Fruit fly (Drosophila melanogaster) whole organism, embryonic: ENCODE results near the gene CG8369.

ENCODE experiments used
- Atf3 ChIP-seq: fragments of 200-800 bp; sonication (Bioruptor generic); optimal IDR thresholded peaks from 3 replicates; lab custom pipeline; 2016; ENCODE audit warnings: missing biosample characterization, missing genetic modification characterization
- CG10431 ChIP-seq: fragments of 200-800 bp; sonication (Bioruptor generic); optimal IDR thresholded peaks from 3 replicates; lab custom pipeline; 2018; ENCODE audit warnings: missing biosample characterization, mild to moderate bottlenecking, missing genetic modification characterization
- CG10462 ChIP-seq: fragments of 200-800 bp; sonication (Bioruptor generic); optimal IDR thresholded peaks from 2 replicates; lab custom pipeline; 2016; ENCODE audit warnings: missing biosample characterization, missing genetic modification characterization
- CG12071 ChIP-seq: fragments of 200-800 bp; sonication (Bioruptor generic); optimal IDR thresholded peaks from 3 replicates; lab custom pipeline; 2018; ENCODE audit warnings: missing biosample characterization, mild to moderate bottlenecking, missing genetic modification characterization
- CG12155 ChIP-seq: fragments of 200-800 bp; sonication (Bioruptor generic); optimal IDR thresholded peaks from 3 replicates; lab custom pipeline; 2016; ENCODE audit warnings: missing biosample characterization, missing genetic modification characterization
- CG13287 ChIP-seq: fragments of 200-800 bp; sonication (Bioruptor generic); IDR thresholded peaks from 2 replicates; pipeline ENCODE4 v1.3.6; 2022; ENCODE audit warnings: missing biosample characterization, missing genetic modification characterization; ENCODE audit not compliant: partially characterized antibody
- CG14014 ChIP-seq: fragments of 200-800 bp; sonication (Bioruptor generic); IDR thresholded peaks from 2 replicates; pipeline ENCODE4 v1.3.6; 2022; ENCODE audit warnings: missing biosample characterization, missing genetic modification characterization
- CG15601 ChIP-seq: fragments of 200-800 bp; sonication (Bioruptor generic); optimal IDR thresholded peaks from 3 replicates; lab custom pipeline; 2019; ENCODE audit warnings: missing biosample characterization, mild to moderate bottlenecking, missing genetic modification characterization, moderate library complexity
- CG17385 ChIP-seq: fragments of 200-800 bp; sonication (Bioruptor generic); optimal IDR thresholded peaks from 3 replicates; lab custom pipeline; 2018; ENCODE audit warnings: missing biosample characterization, mild to moderate bottlenecking, missing genetic modification characterization
- CG17802 ChIP-seq: fragments of 200-800 bp; sonication (Bioruptor generic); optimal IDR thresholded peaks from 2 replicates; lab custom pipeline; 2018; ENCODE audit warnings: missing biosample characterization, mild to moderate bottlenecking, missing genetic modification characterization, moderate library complexity
- CG17912 ChIP-seq: fragments of 200-800 bp; sonication (Bioruptor generic); optimal IDR thresholded peaks from 2 replicates; lab custom pipeline; 2018; ENCODE audit warnings: missing biosample characterization, mild to moderate bottlenecking, missing genetic modification characterization
- CG31365 ChIP-seq: fragments of 200-800 bp; sonication (Bioruptor generic); optimal IDR thresholded peaks from 2 replicates; lab custom pipeline; 2018; ENCODE audit warnings: missing biosample characterization, mild to moderate bottlenecking, missing genetic modification characterization
- CG32772 ChIP-seq: fragments of 200-800 bp; sonication (Bioruptor generic); IDR thresholded peaks from 2 replicates; pipeline ENCODE4 v1.3.6; 2022; ENCODE audit warnings: missing biosample characterization, missing genetic modification characterization
- CG34224 ChIP-seq: fragments of 200-800 bp; sonication (Bioruptor generic); IDR thresholded peaks from 3 replicates; pipeline ENCODE4 v1.3.6; 2022; ENCODE audit warnings: missing biosample characterization, missing genetic modification characterization; ENCODE audit not compliant: partially characterized antibody
- CG5245 ChIP-seq: fragments of 200-800 bp; sonication (Bioruptor generic); optimal IDR thresholded peaks from 3 replicates; lab custom pipeline; 2016; ENCODE audit warnings: missing biosample characterization, missing genetic modification characterization
- CG6175 ChIP-seq: fragments of 200-800 bp; sonication (Bioruptor generic); IDR thresholded peaks from 3 replicates; pipeline ENCODE4 v1.3.6; 2022; ENCODE audit warnings: missing biosample characterization, missing genetic modification characterization
- CG6854 ChIP-seq: fragments of 200-800 bp; sonication (Bioruptor generic); optimal IDR thresholded peaks from 3 replicates; lab custom pipeline; 2017; ENCODE audit warnings: missing biosample characterization, mild to moderate bottlenecking, missing genetic modification characterization
- CG9727 ChIP-seq: fragments of 200-800 bp; sonication (Bioruptor generic); optimal IDR thresholded peaks from 3 replicates; lab custom pipeline; 2017; ENCODE audit warnings: missing biosample characterization, mild to moderate bottlenecking, missing genetic modification characterization
- CrebB ChIP-seq: fragments of 200-800 bp; sonication (Bioruptor generic); optimal IDR thresholded peaks from 3 replicates; lab custom pipeline; 2018; ENCODE audit warnings: missing biosample characterization, mild to moderate bottlenecking, missing genetic modification characterization
- Dp ChIP-seq: fragments of 200-800 bp; sonication (Bioruptor generic); optimal IDR thresholded peaks from 2 replicates; lab custom pipeline; 2018; ENCODE audit warnings: missing biosample characterization, mild to moderate bottlenecking, missing genetic modification characterization, moderate library complexity
- ERR ChIP-seq: fragments of 200-800 bp; sonication (Bioruptor generic); optimal IDR thresholded peaks from 2 replicates; lab custom pipeline; 2016; ENCODE audit warnings: missing biosample characterization, missing genetic modification characterization
- Eip74EF ChIP-seq, 2 experiments: fragments of 200-800 bp in 1 of 2; fragments of >200 bp in 1 of 2; sonication (Bioruptor generic) in 1 of 2; optimal IDR thresholded peaks; 2 replicates each; lab custom pipeline; 2017 to 2019; ENCODE audit warnings: missing biosample characterization in 2 of 2, missing genetic modification characterization in 2 of 2, mild to moderate bottlenecking in 1 of 2, moderate library complexity in 1 of 2
- HmgD ChIP-seq: fragments of 200-800 bp; sonication (Bioruptor generic); optimal IDR thresholded peaks from 3 replicates; lab custom pipeline; 2016; ENCODE audit warnings: missing biosample characterization, missing genetic modification characterization
- Hmx ChIP-seq: fragments of 200-800 bp; sonication (Bioruptor generic); optimal IDR thresholded peaks from 2 replicates; lab custom pipeline; 2016; ENCODE audit warnings: missing biosample characterization, missing genetic modification characterization
- MESR4 ChIP-seq: fragments of 200-800 bp; sonication (Bioruptor generic); optimal IDR thresholded peaks from 2 replicates; lab custom pipeline; 2018; ENCODE audit warnings: missing biosample characterization, mild to moderate bottlenecking, missing genetic modification characterization, moderate library complexity
- Neu2 ChIP-seq: fragments of 200-800 bp; sonication (Bioruptor generic); optimal IDR thresholded peaks from 3 replicates; lab custom pipeline; 2016; ENCODE audit warnings: missing biosample characterization, missing genetic modification characterization, borderline replicate concordance
- Oli ChIP-seq: fragments of 200-800 bp; sonication (Bioruptor generic); optimal IDR thresholded peaks from 2 replicates; lab custom pipeline; 2018; ENCODE audit warnings: missing biosample characterization, mild to moderate bottlenecking, missing genetic modification characterization, moderate library complexity
- Optix ChIP-seq: fragments of 200-800 bp; sonication (Bioruptor generic); IDR thresholded peaks from 3 replicates; pipeline ENCODE4 v1.3.6; 2022; ENCODE audit warnings: missing biosample characterization, missing genetic modification characterization
- Sox100B ChIP-seq: fragments of 200-800 bp; sonication (Bioruptor generic); optimal IDR thresholded peaks from 3 replicates; lab custom pipeline; 2018; ENCODE audit warnings: missing biosample characterization, mild to moderate bottlenecking, missing genetic modification characterization
- Xrp1 ChIP-seq: fragments of 200-800 bp; sonication (Bioruptor generic); IDR thresholded peaks from 2 replicates; pipeline ENCODE4 v1.3.6; 2022; ENCODE audit warnings: missing biosample characterization, missing genetic modification characterization
- aop ChIP-seq: fragments of 200-800 bp; sonication (Bioruptor generic); IDR thresholded peaks from 2 replicates; pipeline ENCODE4 v1.3.6; 2022; ENCODE audit warnings: missing biosample characterization, missing genetic modification characterization
- gcm ChIP-seq: fragments of 200-800 bp; sonication (Bioruptor generic); optimal IDR thresholded peaks from 2 replicates; lab custom pipeline; 2019; ENCODE audit warnings: missing biosample characterization, mild to moderate bottlenecking, missing genetic modification characterization, moderate library complexity
- grau ChIP-seq: fragments of 200-800 bp; optimal IDR thresholded peaks from 3 replicates; lab custom pipeline; 2019; ENCODE audit warnings: missing biosample characterization, mild to moderate bottlenecking, missing genetic modification characterization, moderate library complexity
- gsb ChIP-seq: fragments of 200-800 bp; sonication (Bioruptor generic); IDR thresholded peaks from 2 replicates; pipeline ENCODE4 v1.3.6; 2022; ENCODE audit warnings: missing biosample characterization, missing genetic modification characterization
- gsb-n ChIP-seq: fragments of 200-800 bp; sonication (Bioruptor generic); optimal IDR thresholded peaks from 3 replicates; lab custom pipeline; 2018; ENCODE audit warnings: missing biosample characterization, mild to moderate bottlenecking, missing genetic modification characterization
- h ChIP-seq: fragments of >200 bp; optimal IDR thresholded peaks from 2 replicates; lab custom pipeline; 2017
- ham ChIP-seq: fragments of 200-800 bp; sonication (Bioruptor generic); IDR thresholded peaks from 2 replicates; pipeline ENCODE4 v1.3.6; 2022; ENCODE audit warnings: missing biosample characterization, missing genetic modification characterization
- her ChIP-seq: fragments of 200-800 bp; sonication (Bioruptor generic); optimal IDR thresholded peaks from 2 replicates; lab custom pipeline; 2016; ENCODE audit warnings: missing biosample characterization, missing genetic modification characterization
- mam ChIP-seq: fragments of 200-800 bp; sonication (Bioruptor generic); optimal IDR thresholded peaks from 3 replicates; lab custom pipeline; 2016; ENCODE audit warnings: missing biosample characterization, missing genetic modification characterization
- org-1 ChIP-seq: fragments of 200-800 bp; sonication (Bioruptor generic); optimal IDR thresholded peaks from 2 replicates; lab custom pipeline; 2017; ENCODE audit warnings: missing biosample characterization, missing genetic modification characterization
- p53 ChIP-seq: fragments of 200-800 bp; sonication (Bioruptor generic); optimal IDR thresholded peaks from 2 replicates; lab custom pipeline; 2016; ENCODE audit warnings: missing biosample characterization, missing genetic modification characterization
- pros ChIP-seq: fragments of 200-800 bp; sonication (Bioruptor generic); optimal IDR thresholded peaks from 3 replicates; lab custom pipeline; 2019; ENCODE audit warnings: missing biosample characterization, mild to moderate bottlenecking, missing genetic modification characterization, moderate library complexity
- psq ChIP-seq: fragments of 200-800 bp; sonication (Bioruptor generic); optimal IDR thresholded peaks from 2 replicates; lab custom pipeline; 2017; ENCODE audit warnings: missing biosample characterization, missing genetic modification characterization
- pum ChIP-seq: fragments of 200-800 bp; sonication (Bioruptor generic); optimal IDR thresholded peaks from 2 replicates; lab custom pipeline; 2016; ENCODE audit warnings: missing biosample characterization, missing genetic modification characterization
- rib ChIP-seq: fragments of 200-800 bp; sonication (Bioruptor generic); IDR thresholded peaks from 2 replicates; pipeline ENCODE4 v1.3.6; 2022; ENCODE audit warnings: missing biosample characterization, missing genetic modification characterization
- scrt ChIP-seq: fragments of 200-800 bp; sonication (Bioruptor generic); optimal IDR thresholded peaks from 2 replicates; lab custom pipeline; 2018; ENCODE audit warnings: missing biosample characterization, mild to moderate bottlenecking, missing genetic modification characterization, moderate library complexity
- sisA ChIP-seq: fragments of 200-800 bp; sonication (Bioruptor generic); IDR thresholded peaks from 2 replicates; pipeline ENCODE4 v1.3.6; 2022; ENCODE audit warnings: missing biosample characterization, missing genetic modification characterization
- sob ChIP-seq: fragments of 200-800 bp; sonication (Bioruptor generic); IDR thresholded peaks from 2 replicates; pipeline ENCODE4 v1.3.6; 2022; ENCODE audit warnings: missing biosample characterization, missing genetic modification characterization
- stc ChIP-seq: fragments of 200-800 bp; sonication (Bioruptor generic); IDR thresholded peaks from 2 replicates; pipeline ENCODE4 v1.3.6; 2022; ENCODE audit warnings: missing biosample characterization, missing genetic modification characterization
- tgo ChIP-seq: fragments of 200-800 bp; sonication (Bioruptor generic); IDR thresholded peaks from 3 replicates; pipeline ENCODE4 v1.3.6; 2022; ENCODE audit warnings: missing biosample characterization, missing genetic modification characterization
- twi ChIP-seq: fragments of 200-800 bp; optimal IDR thresholded peaks from 2 replicates; lab custom pipeline; 2019; ENCODE audit warnings: missing biosample characterization, mild to moderate bottlenecking, missing genetic modification characterization, moderate library complexity
- vnd ChIP-seq: fragments of 200-800 bp; sonication (Bioruptor generic); IDR thresholded peaks from 3 replicates; pipeline ENCODE4 v1.3.6; 2022; ENCODE audit warnings: missing biosample characterization, missing genetic modification characterization; ENCODE audit not compliant: partially characterized antibody

Gene CG8369

dm6 chr3R:8819551-8820057 is 2.2 kb upstream of the CG8369 start (continued):
- TF ChIP-seq Oli (tag; lab: Kevin White, UChicago) (no peak), Atf3 (GFP tag; lab: Kevin White, UChicago) (no peak), Hmx (no peak), grau (tag; lab: Kevin White, UChicago) (no peak), psq (GFP tag; lab: Kevin White, UChicago) (no peak), HmgD (GFP tag; lab: Kevin White, UChicago) (no peak), Eip74EF (GFP tag; optimal IDR thresholded peaks at IDR 0.05; lab: Kevin White, UChicago) (no peak), CrebB (tag; lab: Kevin White, UChicago) (peak; percentile 72), CG6854 (no peak), Sox100B (no peak), CG17385 (GFP tag; lab: Kevin White, UChicago) (no peak), CG15601 (tag; lab: Kevin White, UChicago) (no peak), CG10431 (GFP tag; lab: Kevin White, UChicago) (no peak), CG34224 (GFP tag; lab: Robert Waterston, UW) (no peak), twi (no peak), stc (peak; percentile 53), h (lab: Kevin White, UChicago) (no peak), CG6175 (GFP tag; lab: Robert Waterston, UW) (peak; percentile 37; the same call in 1 of the 3 replicates), CG17912 (GFP tag; lab: Kevin White, UChicago) (peak; percentile 22), aop (GFP tag; lab: Robert Waterston, UW) (no peak), CG12155 (no peak), pros (GFP tag; lab: Kevin White, UChicago) (peak; percentile 32), CG5245 (GFP tag; lab: Kevin White, UChicago) (no peak), CG17802 (tag; lab: Kevin White, UChicago) (no peak), CG10462 (GFP tag; lab: Kevin White, UChicago) (no peak), CG13287 (no peak; the same call in 1 of the 2 replicates), gsb-n (tag; lab: Kevin White, UChicago) (no peak), CG14014 (GFP tag; lab: Robert Waterston, UW) (peak; percentile 63; the same call in 1 of the 2 replicates), Xrp1 (GFP tag; lab: Robert Waterston, UW) (peak; percentile 53), scrt (GFP tag; lab: Kevin White, UChicago) (no peak), tgo (no peak), CG12071 (GFP tag; lab: Kevin White, UChicago) (peak; percentile 48)

dm6 chr3R:8820428-8820912 is 1.3 kb upstream of the CG8369 start, which contains the start of gene aqz:
aqz (minus strand) TSS chr3R:8820682.
- TF ChIP-seq MESR4 (GFP tag; lab: Kevin White, UChicago): peak; percentile 76
- TF ChIP-seq Dp (GFP tag; lab: Kevin White, UChicago): peak; percentile 77
- TF ChIP-seq Neu2 (GFP tag; lab: Kevin White, UChicago): peak; percentile 91
- TF ChIP-seq pum (GFP tag; lab: Kevin White, UChicago): peak; percentile 31
- peak; percentile 64 for TF ChIP-seq mam (GFP tag; lab: Kevin White, UChicago)
- peak; percentile 73 for TF ChIP-seq ERR (GFP tag; lab: Kevin White, UChicago)
- TF ChIP-seq sisA (GFP tag; lab: Robert Waterston, UW): peak; percentile 52
- TF ChIP-seq Optix (GFP tag; lab: Robert Waterston, UW): no peak
- TF ChIP-seq gcm (GFP tag; lab: Kevin White, UChicago): peak; percentile 42
- TF ChIP-seq CG31365 (tag; lab: Kevin White, UChicago): peak; percentile 54
- TF ChIP-seq CG9727: peak; percentile 41
- peak; percentile 19; the same call in 1 of the 3 replicates for TF ChIP-seq vnd (GFP tag; lab: Robert Waterston, UW)
- TF ChIP-seq sob (GFP tag; lab: Robert Waterston, UW): peak; percentile 72
- peak; percentile 83 for TF ChIP-seq rib
- peak; percentile 49; the same call in 1 of the 2 replicates for TF ChIP-seq gsb (GFP tag; lab: Robert Waterston, UW)
- TF ChIP-seq p53 (GFP tag; lab: Kevin White, UChicago): peak; percentile 41
- TF ChIP-seq org-1 (GFP tag; lab: Kevin White, UChicago): no peak
- TF ChIP-seq CG32772 (GFP tag; lab: Robert Waterston, UW): no peak
- TF ChIP-seq ham: peak; percentile 49; the same call in 1 of the 2 replicates
- TF ChIP-seq her (GFP tag; lab: Kevin White, UChicago): peak; percentile 76
